Fruit fly (Drosophila melanogaster): ENCODE data around the gene CG2310.
A peak's percentile ranks its signal among the peaks of the same experiment; 100 is the strongest.

CG2310 gene

DNA sequence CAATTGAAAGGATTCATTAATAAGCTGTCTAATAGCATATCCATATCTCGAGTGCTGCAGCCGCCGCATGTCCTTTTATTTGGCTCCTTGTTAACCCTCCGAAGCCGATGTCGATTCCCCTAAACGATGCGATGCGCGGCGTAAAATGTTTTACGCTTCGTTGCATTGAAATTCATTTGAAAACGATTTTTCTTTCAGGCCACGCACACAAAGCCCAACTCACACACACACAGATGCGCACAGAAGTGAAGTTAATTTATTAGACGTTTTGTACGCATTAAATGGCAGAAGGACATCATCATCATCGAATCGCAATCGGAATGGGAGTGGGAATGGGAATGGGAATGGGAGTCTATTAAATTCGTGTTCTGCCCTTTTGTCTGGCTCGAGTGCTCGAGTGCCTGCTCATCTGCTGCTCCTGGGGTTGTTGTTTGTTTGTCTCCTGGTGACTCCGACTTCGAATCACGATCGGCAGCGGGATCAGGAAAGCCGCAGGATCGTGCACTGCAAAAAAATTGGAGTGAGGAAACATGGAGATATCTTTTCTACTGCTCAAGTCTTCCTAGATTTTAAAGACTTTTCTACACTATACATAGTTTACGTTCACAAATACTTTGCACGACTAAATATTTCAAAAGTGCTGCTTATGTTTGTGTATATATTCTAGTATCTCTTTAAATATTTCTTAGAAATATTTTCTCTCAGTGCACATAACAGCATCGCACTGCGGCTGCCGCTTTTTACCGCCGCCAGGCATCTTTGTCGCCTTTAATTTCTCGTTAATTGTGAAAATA lies 47.8 kb upstream of the CG2310 start (continued):
- TF ChIP-seq pros (GFP tag; optimal IDR thresholded peaks at IDR 0.05) (peak; percentile 60), Xrp1 (GFP tag; IDR thresholded peaks at IDR 0.05) (peak; percentile 62; the same call in 1 of the 2 replicates), CG18011 (GFP tag; optimal IDR thresholded peaks at IDR 0.05) (no peak), zen (tag; optimal IDR thresholded peaks at IDR 0.05) (peak; percentile 30), CG4424 (GFP tag; optimal IDR thresholded peaks at IDR 0.05) (no peak), GATAe (GFP tag; conservative IDR thresholded peaks at IDR 0.05) (no peak), Usf (GFP tag; optimal IDR thresholded peaks at IDR 0.05) (no peak), kah (GFP tag; optimal IDR thresholded peaks at IDR 0.05) (no peak), CG11560 (tag; IDR thresholded peaks at IDR 0.05) (no peak), Adf1 (GFP tag; IDR thresholded peaks at IDR 0.05) (no peak), tio (GFP tag; optimal IDR thresholded peaks at IDR 0.05) (peak; percentile 4), sima (GFP tag; optimal IDR thresholded peaks at IDR 0.05) (no peak), wor (GFP tag; IDR thresholded peaks at IDR 0.05) (no peak), Sry-β (GFP tag; optimal IDR thresholded peaks at IDR 0.05) (no peak), chm (GFP tag; IDR thresholded peaks at IDR 0.05) (no peak), BtbVII (GFP tag; optimal IDR thresholded peaks at IDR 0.05) (no peak), Mes4 (GFP tag; optimal IDR thresholded peaks at IDR 0.05) (no peak), Ada2b (GFP tag; IDR thresholded peaks at IDR 0.05) (no peak), CG11504 (tag; optimal IDR thresholded peaks at IDR 0.05) (no peak), tin (GFP tag; optimal IDR thresholded peaks at IDR 0.05) (no peak), Hand (GFP tag; optimal IDR thresholded peaks at IDR 0.05) (no peak), CG12155 (GFP tag; optimal IDR thresholded peaks at IDR 0.05) (no peak), Sin3A (optimal IDR thresholded peaks at IDR 0.05) (no peak), chn (GFP tag; optimal IDR thresholded peaks at IDR 0.05) (no peak), en (GFP tag; optimal IDR thresholded peaks at IDR 0.05) (no peak), Mrtf (GFP tag; IDR thresholded peaks at IDR 0.05) (no peak), CG15073 (GFP tag; optimal IDR thresholded peaks at IDR 0.05) (no peak), CG17186 (GFP tag; optimal IDR thresholded peaks at IDR 0.05) (no peak), Dp (GFP tag; optimal IDR thresholded peaks at IDR 0.05) (no peak), CG32532 (GFP tag; IDR thresholded peaks at IDR 0.05) (no peak), nom (GFP tag; optimal IDR thresholded peaks at IDR 0.05) (no peak), CG2875 (GFP tag; optimal IDR thresholded peaks at IDR 0.05) (no peak), CG10274 (GFP tag; optimal IDR thresholded peaks at IDR 0.05) (no peak), Eip74EF (GFP tag; optimal IDR thresholded peaks at IDR 0.05) (no peak), CG9932 (GFP tag; IDR thresholded peaks at IDR 0.05) (no peak), CG9797 (GFP tag; optimal IDR thresholded peaks at IDR 0.05) (no peak), bcd (GFP tag; optimal IDR thresholded peaks at IDR 0.05) (no peak), CG9817 (tag; optimal IDR thresholded peaks at IDR 0.05) (no peak), Ets97D (GFP tag; optimal IDR thresholded peaks at IDR 0.05) (no peak), CG31388 (GFP tag; optimal IDR thresholded peaks at IDR 0.05) (no peak), CG6654 (GFP tag; optimal IDR thresholded peaks at IDR 0.05) (no peak), Lpt (GFP tag; optimal IDR thresholded peaks at IDR 0.05) (no peak), rib (GFP tag; IDR thresholded peaks at IDR 0.05) (no peak), Bdp1 (GFP tag; optimal IDR thresholded peaks at IDR 0.05) (no peak), CG17359 (tag; optimal IDR thresholded peaks at IDR 0.05) (no peak), Neu2 (GFP tag; optimal IDR thresholded peaks at IDR 0.05; ENCODE audit: borderline replicate concordance) (no peak), CG17829 (tag; optimal IDR thresholded peaks at IDR 0.05) (peak; percentile 41), chinmo (GFP tag; IDR thresholded peaks at IDR 0.05; ENCODE audit: partially characterized antibody) (no peak), Hr3 (GFP tag; optimal IDR thresholded peaks at IDR 0.05) (no peak), shn (GFP tag; optimal IDR thresholded peaks at IDR 0.05) (no peak), Chrac-16 (GFP tag; optimal IDR thresholded peaks at IDR 0.05) (peak; percentile 16)
